Worm (Caenorhabditis elegans): ENCODE measurements around the gene abu-13.

- TF ChIP-seq ama-1 (optimal IDR thresholded peaks at IDR 0.05), result no peak
- TF ChIP-seq ceh-36 (tag; optimal IDR thresholded peaks at IDR 0.05), result no peak
Observed at ce11 chrIII:6978875-6979274, 33.2 kb upstream of the abu-13 start.
